Worm (Caenorhabditis elegans): Measurements from ENCODE around the gene emc-2.
A peak's percentile ranks its signal among the peaks of the same experiment; 100 is the strongest.
"Not testable (repeated sequence)": the region's sequence is repeated elsewhere in the genome, so short reads cannot be mapped to it uniquely, and the experiment has no call there.

Gene emc-2

ce11 chrII:1284985-1285384 lies 21.0 kb downstream of the emc-2 start:
- TF ChIP-seq lin-13 (tag; optimal IDR thresholded peaks at IDR 0.05): no peak
- TF ChIP-seq mab-5 (tag; optimal IDR thresholded peaks at IDR 0.05): no peak
- TF ChIP-seq snpc-4 (tag; optimal IDR thresholded peaks at IDR 0.05): no peak
- no peak for TF ChIP-seq unc-120 (tag; optimal IDR thresholded peaks at IDR 0.05; ENCODE audit: poor library complexity, severe bottlenecking)
- TF ChIP-seq sptf-1 (tag; optimal IDR thresholded peaks at IDR 0.05): no peak
- TF ChIP-seq mls-2 (tag; optimal IDR thresholded peaks at IDR 0.05): no peak
- TF ChIP-seq pha-4 (tag; optimal IDR thresholded peaks at IDR 0.05): no peak
- peak; percentile 20 for TF ChIP-seq ceh-83 (GFP tag; optimal IDR thresholded peaks at IDR 0.05)

ce11 chrII:1278350-1278749 lies 27.6 kb downstream of the emc-2 start, which contains the start of gene srz-63:
Gene srz-63, plus strand, starts transcription at chrII:1278650.
- TF ChIP-seq unc-39 (tag; optimal IDR thresholded peaks at IDR 0.05); drap-1 (GFP tag; optimal IDR thresholded peaks at IDR 0.05); lsy-2 (tag; optimal IDR thresholded peaks at IDR 0.05): not testable (repeated sequence)

DNA sequence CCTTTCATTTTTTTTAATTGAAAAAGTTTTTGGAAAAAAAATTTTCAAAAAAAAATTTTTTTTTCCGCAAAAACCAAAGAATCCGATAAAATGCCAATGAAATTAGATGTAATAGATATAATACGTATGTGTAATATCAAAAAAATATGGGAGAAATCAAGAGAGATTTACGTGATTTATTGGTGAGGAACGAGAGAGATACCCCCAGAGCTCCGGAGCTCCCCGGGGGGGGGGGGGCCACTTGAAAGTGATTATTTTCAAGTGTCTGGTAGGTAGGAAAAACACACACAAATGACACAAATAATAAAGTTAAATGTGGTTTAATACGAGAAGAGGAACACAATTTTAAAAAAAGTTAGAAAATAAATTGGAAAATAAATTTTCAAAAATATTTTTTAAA lies 29.2 kb downstream of the emc-2 start, which contains the start of gene Y57G7A.11:
Gene Y57G7A.11 (minus strand): TSS at position 101 of the 400 bp plus-strand sequence.
- no peak for TF ChIP-seq nhr-28 (tag; optimal IDR thresholded peaks at IDR 0.05)

DNA sequence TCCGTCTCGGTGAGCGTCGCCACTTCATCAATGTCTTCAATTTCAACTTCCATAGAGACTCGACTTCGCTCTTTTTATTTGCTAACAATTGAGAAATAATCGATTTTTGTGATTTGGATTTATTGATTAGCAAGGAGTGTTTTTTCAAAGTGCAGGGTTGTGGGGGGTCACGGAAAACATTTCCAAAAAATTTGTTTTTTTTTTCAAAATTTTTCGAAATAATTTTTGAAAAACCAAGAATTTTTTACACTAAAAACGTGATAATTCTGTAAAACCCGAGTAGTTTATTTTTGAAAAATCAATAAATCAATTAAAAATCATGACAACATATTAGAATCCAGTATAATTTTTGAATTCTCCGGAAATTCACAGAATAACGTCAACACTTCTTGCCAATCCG lies 30.5 kb downstream of the emc-2 start, which contains the start of gene Y57G7A.5:
Gene Y57G7A.5 (minus strand): TSS at position 101 of the 400 bp plus-strand sequence.
- TF ChIP-seq ceh-39 (tag; optimal IDR thresholded peaks at IDR 0.05): no peak
- no peak for TF ChIP-seq flh-1 (GFP tag; optimal IDR thresholded peaks at IDR 0.05)
- no peak for TF ChIP-seq mab-5 (tag; optimal IDR thresholded peaks at IDR 0.05)
- TF ChIP-seq mls-2 (tag; optimal IDR thresholded peaks at IDR 0.05): no peak
- TF ChIP-seq M03D4.4 (tag; optimal IDR thresholded peaks at IDR 0.05): no peak
- TF ChIP-seq tbx-8 (GFP tag; optimal IDR thresholded peaks at IDR 0.05): no peak
- no peak for TF ChIP-seq unc-120 (tag; optimal IDR thresholded peaks at IDR 0.05; ENCODE audit: poor library complexity, severe bottlenecking)
- TF ChIP-seq zip-8 (tag; optimal IDR thresholded peaks at IDR 0.05): no peak
- TF ChIP-seq blmp-1 (tag; optimal IDR thresholded peaks at IDR 0.05): no peak
- no peak for TF ChIP-seq lin-13 (tag; optimal IDR thresholded peaks at IDR 0.05)
- no peak for TF ChIP-seq lin-32 (GFP tag; optimal IDR thresholded peaks at IDR 0.05)

DNA sequence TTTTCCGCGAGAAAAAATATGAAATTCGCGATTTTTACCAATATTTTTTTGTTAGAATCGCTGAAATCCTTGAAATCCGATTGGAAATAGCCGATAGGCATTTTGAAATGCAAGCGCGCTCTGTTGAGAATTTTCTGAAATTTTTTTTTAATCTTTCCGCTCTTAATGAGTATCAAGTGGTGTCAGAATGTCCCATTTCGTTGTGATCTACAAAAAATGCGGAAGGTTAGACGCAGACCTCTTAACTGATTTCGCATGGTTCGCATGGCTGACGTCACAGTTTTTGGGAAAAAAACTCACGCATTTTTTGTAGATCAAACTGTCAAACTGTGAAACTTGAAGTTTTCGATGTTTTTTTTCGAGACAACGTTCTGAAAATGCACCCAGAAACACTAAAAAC lies 34.1 kb downstream of the emc-2 start, which contains the start of gene srw-66:
Gene srw-66 (minus strand): TSS at position 101 of the 400 bp plus-strand sequence.
- TF ChIP-seq ceh-83 (GFP tag; optimal IDR thresholded peaks at IDR 0.05) (no peak), nhr-76 (tag; optimal IDR thresholded peaks at IDR 0.05) (no peak), ceh-39 (tag; optimal IDR thresholded peaks at IDR 0.05) (no peak), nhr-12 (tag; optimal IDR thresholded peaks at IDR 0.05) (no peak), elt-1 (tag; optimal IDR thresholded peaks at IDR 0.05; ENCODE audit: borderline replicate concordance, insufficient read depth) (no peak), lsy-2 (tag; optimal IDR thresholded peaks at IDR 0.05) (no peak), mls-2 (tag; optimal IDR thresholded peaks at IDR 0.05) (no peak)

DNA sequence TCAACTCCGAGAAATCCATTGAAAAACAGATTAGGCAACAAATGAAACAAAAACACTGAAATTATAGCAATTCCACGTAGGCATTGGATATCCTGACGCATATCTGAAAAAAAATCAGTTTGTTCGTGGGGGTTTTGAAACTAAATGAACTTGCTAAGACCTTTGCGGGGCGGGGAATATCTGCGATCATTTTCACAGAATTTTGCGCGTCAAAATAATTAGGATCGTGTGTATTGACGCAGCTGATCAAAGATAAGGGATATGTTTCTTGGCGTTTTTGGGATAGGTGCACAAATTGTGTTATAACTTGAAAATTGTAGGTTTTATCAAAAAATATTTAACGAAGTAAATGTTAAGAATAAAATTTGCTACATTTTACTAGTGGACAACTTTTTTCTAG lies 39.1 kb downstream of the emc-2 start, which contains the start of gene oac-30:
Gene oac-30 (minus strand): TSS at position 101 of the 400 bp plus-strand sequence.
- no peak for TF ChIP-seq lin-32 (GFP tag; optimal IDR thresholded peaks at IDR 0.05)
- no peak for TF ChIP-seq nhr-76 (tag; optimal IDR thresholded peaks at IDR 0.05)
- no peak for TF ChIP-seq M03D4.4 (tag; optimal IDR thresholded peaks at IDR 0.05)
- TF ChIP-seq lsy-2 (tag; optimal IDR thresholded peaks at IDR 0.05): no peak
- no peak for TF ChIP-seq pha-4 (tag; optimal IDR thresholded peaks at IDR 0.05)
- no peak for TF ChIP-seq unc-120 (tag; optimal IDR thresholded peaks at IDR 0.05; ENCODE audit: poor library complexity, severe bottlenecking)
- TF ChIP-seq nhr-2 (tag; optimal IDR thresholded peaks at IDR 0.05): no peak

- TF ChIP-seq sptf-1 (tag; optimal IDR thresholded peaks at IDR 0.05) (no peak), nhr-28 (tag; optimal IDR thresholded peaks at IDR 0.05) (no peak), ceh-43 (GFP tag; optimal IDR thresholded peaks at IDR 0.05) (no peak), lin-32 (GFP tag; optimal IDR thresholded peaks at IDR 0.05) (no peak), drap-1 (GFP tag; optimal IDR thresholded peaks at IDR 0.05) (no peak), tbx-8 (GFP tag; optimal IDR thresholded peaks at IDR 0.05) (no peak), unc-39 (tag; optimal IDR thresholded peaks at IDR 0.05) (no peak), bed-3 (GFP tag; optimal IDR thresholded peaks at IDR 0.05) (no peak), cnd-1 (tag; optimal IDR thresholded peaks at IDR 0.05) (no peak), ztf-11 (tag; optimal IDR thresholded peaks at IDR 0.05) (no peak), unc-120 (tag; optimal IDR thresholded peaks at IDR 0.05; ENCODE audit: poor library complexity, severe bottlenecking) (no peak), hlh-1 (tag; optimal IDR thresholded peaks at IDR 0.05) (no peak), ceh-83 (GFP tag; optimal IDR thresholded peaks at IDR 0.05) (no peak), ces-1 (GFP tag; optimal IDR thresholded peaks at IDR 0.05) (no peak), nhr-76 (tag; optimal IDR thresholded peaks at IDR 0.05) (no peak)
Observed at ce11 chrII:1258634-1259033, 47.3 kb downstream of the emc-2 start, which contains the start of gene clpr-2. Gene clpr-2, plus strand, starts transcription at chrII:1258934.
